Fruit fly (Drosophila melanogaster) whole organism, prepupa: ENCODE results near the gene CG5280.

Experiments
- CG10631 ChIP-seq: fragments of 200-800 bp; sonication (Bioruptor generic); optimal IDR thresholded peaks from 2 replicates; lab custom pipeline; 2016; ENCODE audit warnings: missing biosample characterization, missing genetic modification characterization
- CG10669 ChIP-seq: fragments of 200-800 bp; sonication (Bioruptor generic); optimal IDR thresholded peaks from 3 replicates; lab custom pipeline; 2018; ENCODE audit warnings: missing biosample characterization, mild to moderate bottlenecking, missing genetic modification characterization, moderate library complexity
- CG11294 ChIP-seq: fragments of 200-800 bp; sonication (Bioruptor generic); IDR thresholded peaks from 2 replicates; pipeline ENCODE4 v1.3.6; 2022; ENCODE audit warnings: missing biosample characterization, missing genetic modification characterization
- CG11762 ChIP-seq: fragments of 200-800 bp; sonication (Bioruptor generic); optimal IDR thresholded peaks from 3 replicates; lab custom pipeline; 2016; ENCODE audit warnings: missing biosample characterization, missing genetic modification characterization; ENCODE audit not compliant: insufficient read depth
- CG11902 ChIP-seq: fragments of 200-800 bp; sonication (Bioruptor generic); optimal IDR thresholded peaks from 3 replicates; lab custom pipeline; 2016; ENCODE audit warnings: missing biosample characterization, missing genetic modification characterization
- CG15336 ChIP-seq: fragments of 200-800 bp; sonication (Bioruptor generic); IDR thresholded peaks from 2 replicates; pipeline ENCODE4 v1.3.6; 2022; ENCODE audit warnings: missing biosample characterization, missing genetic modification characterization
- CG1621 ChIP-seq: fragments of 200-800 bp; sonication (Bioruptor generic); optimal IDR thresholded peaks from 3 replicates; lab custom pipeline; 2018; ENCODE audit warnings: missing biosample characterization, mild to moderate bottlenecking, missing genetic modification characterization
- CG3032 ChIP-seq: fragments of 200-800 bp; optimal IDR thresholded peaks from 2 replicates; lab custom pipeline; 2019; ENCODE audit warnings: missing biosample characterization, mild to moderate bottlenecking, missing genetic modification characterization, moderate library complexity
- CG31627 ChIP-seq: fragments of 200-800 bp; sonication (Bioruptor generic); optimal IDR thresholded peaks from 3 replicates; lab custom pipeline; 2016; ENCODE audit warnings: missing biosample characterization, missing genetic modification characterization
- CG34406 ChIP-seq: fragments of 200-800 bp; sonication (Bioruptor generic); optimal IDR thresholded peaks from 3 replicates; lab custom pipeline; 2016; ENCODE audit warnings: missing biosample characterization, missing genetic modification characterization
- CG3919 ChIP-seq: fragments of 200-800 bp; sonication (Bioruptor generic); optimal IDR thresholded peaks from 3 replicates; lab custom pipeline; 2016; ENCODE audit warnings: missing biosample characterization, missing genetic modification characterization
- CG6163 ChIP-seq: fragments of 200-800 bp; sonication (Bioruptor generic); IDR thresholded peaks from 3 replicates; pipeline ENCODE4 v1.3.6; 2022; ENCODE audit warnings: missing biosample characterization, missing genetic modification characterization
- CG6808 ChIP-seq: fragments of 200-800 bp; sonication (Bioruptor generic); optimal IDR thresholded peaks from 3 replicates; lab custom pipeline; 2017; ENCODE audit warnings: missing biosample characterization, missing genetic modification characterization, mild to moderate bottlenecking, moderate library complexity, missing genetic modification reagents
- CG7368 ChIP-seq: fragments of 200-800 bp; sonication (Bioruptor generic); optimal IDR thresholded peaks from 3 replicates; lab custom pipeline; 2016; ENCODE audit warnings: missing biosample characterization, missing genetic modification characterization
- CG8119 ChIP-seq: fragments of 200-800 bp; sonication (Bioruptor generic); IDR thresholded peaks from 3 replicates; pipeline ENCODE4 v1.3.6; 2022; ENCODE audit warnings: missing biosample characterization, missing genetic modification characterization
- CG8319 ChIP-seq: fragments of 200-800 bp; sonication (Bioruptor generic); optimal IDR thresholded peaks from 3 replicates; lab custom pipeline; 2016; ENCODE audit warnings: missing biosample characterization, missing genetic modification characterization
- Eip78C ChIP-seq: fragments of 200-800 bp; sonication (Bioruptor generic); peaks from one replicate; lab custom pipeline; 2016; ENCODE audit warnings: missing biosample characterization, missing genetic modification characterization
- Gug ChIP-seq: fragments of 200-800 bp; sonication (Bioruptor generic); IDR thresholded peaks from 2 replicates; pipeline ENCODE4 v1.3.6; 2022; ENCODE audit warnings: missing biosample characterization, missing genetic modification characterization
- Hr39 ChIP-seq: fragments of 200-800 bp; sonication (Bioruptor generic); optimal IDR thresholded peaks from 2 replicates; lab custom pipeline; 2016; ENCODE audit warnings: missing biosample characterization, missing genetic modification characterization
- Hr4 ChIP-seq: fragments of 200-800 bp; sonication (Bioruptor generic); optimal IDR thresholded peaks from 3 replicates; lab custom pipeline; 2016; ENCODE audit warnings: missing biosample characterization, missing genetic modification characterization
- Lpt ChIP-seq: fragments of 200-800 bp; sonication (Bioruptor generic); optimal IDR thresholded peaks from 3 replicates; lab custom pipeline; 2016; ENCODE audit warnings: missing biosample characterization, missing genetic modification characterization
- Met ChIP-seq: fragments of 200-800 bp; sonication (Bioruptor generic); optimal IDR thresholded peaks from 3 replicates; lab custom pipeline; 2016; ENCODE audit warnings: missing biosample characterization, missing genetic modification characterization
- OdsH ChIP-seq: fragments of 200-800 bp; sonication (Bioruptor generic); optimal IDR thresholded peaks from 3 replicates; lab custom pipeline; 2016; ENCODE audit warnings: missing biosample characterization, missing genetic modification characterization
- Sox102F ChIP-seq: fragments of 200-800 bp; sonication (Bioruptor generic); optimal IDR thresholded peaks from 2 replicates; lab custom pipeline; 2016; ENCODE audit warnings: missing biosample characterization, mild to moderate bottlenecking, missing genetic modification characterization
- Sox14 ChIP-seq: fragments of 200-800 bp; sonication (Bioruptor generic); optimal IDR thresholded peaks from 3 replicates; lab custom pipeline; 2016; ENCODE audit warnings: missing biosample characterization, missing genetic modification characterization
- achi ChIP-seq: fragments of 200-800 bp; sonication (Bioruptor generic); optimal IDR thresholded peaks from 3 replicates; lab custom pipeline; 2016; ENCODE audit warnings: missing biosample characterization, missing genetic modification characterization
- acj6 ChIP-seq: fragments of 200-800 bp; sonication (Bioruptor generic); optimal IDR thresholded peaks from 3 replicates; lab custom pipeline; 2016; ENCODE audit warnings: missing biosample characterization, missing genetic modification characterization
- cyc ChIP-seq: fragments of 200-800 bp; sonication (Bioruptor generic); optimal IDR thresholded peaks from 3 replicates; lab custom pipeline; 2016; ENCODE audit warnings: missing biosample characterization, missing genetic modification characterization
- dsx ChIP-seq: fragments of 200-800 bp; optimal IDR thresholded peaks from 3 replicates; lab custom pipeline; 2019; ENCODE audit warnings: missing biosample characterization, mild to moderate bottlenecking, missing genetic modification characterization, moderate library complexity; ENCODE audit not compliant: poor library complexity, severe bottlenecking
- eg ChIP-seq: fragments of 200-800 bp; sonication (Bioruptor generic); IDR thresholded peaks from 3 replicates; pipeline ENCODE4 v1.3.6; 2022; ENCODE audit warnings: missing biosample characterization, missing genetic modification characterization
- esn ChIP-seq: fragments of 200-800 bp; sonication (Bioruptor generic); optimal IDR thresholded peaks from 2 replicates; lab custom pipeline; 2016; ENCODE audit warnings: missing biosample characterization, mild to moderate bottlenecking, missing genetic modification characterization, moderate library complexity
- fd59A ChIP-seq: fragments of 200-800 bp; sonication (Bioruptor generic); optimal IDR thresholded peaks from 2 replicates; lab custom pipeline; 2017; ENCODE audit warnings: missing biosample characterization, mild to moderate bottlenecking, missing genetic modification characterization, missing genetic modification reagents
- fd85E ChIP-seq: fragments of 200-800 bp; sonication (Bioruptor generic); optimal IDR thresholded peaks from 3 replicates; lab custom pipeline; 2016; ENCODE audit warnings: missing biosample characterization, missing genetic modification characterization
- fkh ChIP-seq: fragments of 200-800 bp; sonication (Bioruptor generic); optimal IDR thresholded peaks from 3 replicates; lab custom pipeline; 2017; ENCODE audit warnings: missing biosample characterization, mild to moderate bottlenecking, missing genetic modification characterization, moderate library complexity
- lz ChIP-seq: fragments of 200-800 bp; sonication (Bioruptor generic); optimal IDR thresholded peaks from 3 replicates; lab custom pipeline; 2016; ENCODE audit warnings: missing biosample characterization, missing genetic modification characterization
- net ChIP-seq: fragments of 200-800 bp; sonication (Bioruptor generic); optimal IDR thresholded peaks from 3 replicates; lab custom pipeline; 2016; ENCODE audit warnings: missing biosample characterization, missing genetic modification characterization
- salr ChIP-seq, 2 experiments: fragments of 200-800 bp; sonication (Bioruptor generic); optimal IDR thresholded peaks; 3 replicates each; lab custom pipeline; 2016 to 2018; ENCODE audit warnings: missing biosample characterization in 2 of 2, missing genetic modification characterization in 2 of 2, mild to moderate bottlenecking in 1 of 2
- ss ChIP-seq, 2 experiments: fragments of 200-800 bp; sonication (Bioruptor generic); optimal IDR thresholded peaks; 2 replicates in 1 of 2; 3 replicates in 1 of 2; lab custom pipeline; 2017 to 2018; ENCODE audit warnings: mild to moderate bottlenecking in 2 of 2, missing biosample characterization in 2 of 2, missing genetic modification characterization in 2 of 2, moderate library complexity in 1 of 2
- svp ChIP-seq: fragments of 200-800 bp; sonication (Bioruptor generic); peaks from one replicate; lab custom pipeline; 2016; ENCODE audit warnings: missing biosample characterization, missing genetic modification characterization

The CG5280 gene

DNA sequence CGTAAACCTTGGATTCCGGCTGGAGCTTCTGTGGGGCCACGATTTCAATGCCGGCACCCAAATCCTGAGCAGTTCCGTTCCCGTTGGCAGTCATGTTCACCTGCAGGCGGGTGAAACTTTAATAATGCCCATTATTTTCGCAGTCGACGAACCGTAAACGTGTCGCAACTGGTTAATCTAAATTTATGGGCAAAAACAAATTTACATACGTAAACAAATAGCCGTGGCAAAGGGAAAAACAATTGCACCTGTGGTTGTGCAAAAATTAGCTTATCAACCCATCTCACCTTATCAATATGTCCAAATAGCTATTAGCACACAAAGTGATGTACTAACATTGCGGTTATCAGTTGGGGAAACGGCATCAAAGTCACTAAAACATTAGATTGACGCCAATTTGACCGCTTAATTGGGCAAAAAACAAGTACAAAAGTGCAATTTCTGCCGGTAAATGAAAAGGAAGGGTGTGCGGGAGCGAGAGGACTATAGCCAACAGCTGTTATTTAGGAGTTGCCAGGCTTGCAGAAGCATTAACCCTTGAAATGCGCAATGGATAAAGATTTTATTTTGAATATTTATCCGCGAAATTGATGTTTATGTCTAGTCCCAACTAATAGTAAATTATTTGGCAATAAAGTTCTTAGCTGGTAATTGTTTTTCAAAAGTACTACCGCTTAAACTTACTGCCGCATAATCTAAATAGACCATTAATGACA, 4.7 kb downstream of the CG5280 start (continued):
- peak; percentile 15 for TF ChIP-seq CG3032 (tag; lab: Kevin White, UChicago)
- TF ChIP-seq OdsH (GFP tag; lab: Kevin White, UChicago): no peak
- no peak for TF ChIP-seq salr (GFP tag; optimal IDR thresholded peaks at IDR 0.05; lab: Kevin White, UChicago)
- TF ChIP-seq cyc: no peak
- no peak for TF ChIP-seq acj6 (GFP tag; lab: Kevin White, UChicago)
- peak; percentile 12 for TF ChIP-seq lz (GFP tag; lab: Kevin White, UChicago)
- TF ChIP-seq fd85E (GFP tag; lab: Kevin White, UChicago): no peak

- TF ChIP-seq fd59A (no peak), ss (GFP tag; optimal IDR thresholded peaks at IDR 0.05; lab: Kevin White, UChicago) (no peak), acj6 (GFP tag; lab: Kevin White, UChicago) (no peak), svp (GFP tag; lab: Kevin White, UChicago) (peak; percentile 75), Eip78C (peak; percentile 79)
Measured at dm6 chr3L:8982044-8982443, 8.0 kb downstream of the CG5280 start.

DNA sequence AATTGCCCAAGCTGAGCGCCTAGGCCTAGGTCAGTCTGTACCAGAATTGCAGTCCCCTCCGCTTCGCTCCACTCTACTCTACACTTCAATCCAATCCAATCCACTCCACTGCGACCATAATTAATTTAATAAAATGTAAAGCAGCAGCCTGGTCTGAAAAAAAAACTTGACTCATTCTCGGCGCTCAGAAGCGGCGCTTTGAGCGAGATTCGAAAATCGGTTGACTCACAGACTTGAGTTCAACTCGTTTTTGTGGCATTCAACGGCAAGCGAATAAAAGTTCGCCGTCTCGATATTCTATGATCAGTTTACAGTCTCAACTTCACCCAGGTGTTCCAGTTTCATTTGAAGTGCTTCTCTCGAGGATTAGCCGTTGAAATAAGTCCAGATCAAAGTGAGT, 8.5 kb downstream of the CG5280 start, which contains the start of gene CG13314:
Gene CG13314, plus strand, starts transcription at position 301 of the 400 bp plus-strand sequence.
- TF ChIP-seq CG8319 (GFP tag; lab: Kevin White, UChicago): no peak
- TF ChIP-seq CG11902 (GFP tag; lab: Kevin White, UChicago): no peak
- TF ChIP-seq, all 60 proteins: peak for 0

- TF ChIP-seq CG3919 (GFP tag; lab: Kevin White, UChicago) (no peak), CG7368 (GFP tag; lab: Kevin White, UChicago) (no peak), CG11902 (GFP tag; lab: Kevin White, UChicago) (no peak), dsx (GFP tag; lab: Kevin White, UChicago) (no peak), CG6163 (GFP tag; lab: Robert Waterston, UW) (no peak), CG10631 (GFP tag; lab: Kevin White, UChicago) (no peak), Sox14 (GFP tag; lab: Kevin White, UChicago) (no peak), Sox102F (no peak), CG6808 (GFP tag; lab: Kevin White, UChicago) (no peak), cyc (no peak), CG10669 (GFP tag; lab: Kevin White, UChicago) (no peak)
Measured at dm6 chr3L:8979780-8980179, 10.2 kb downstream of the CG5280 start, which contains the start of gene CG5644. Gene CG5644, minus strand, starts transcription at chr3L:8979880.

dm6 chr3L:8978678-8979413, 11.2 kb downstream of the CG5280 start:
- no peak for TF ChIP-seq Lpt
- no peak for TF ChIP-seq Met
- TF ChIP-seq CG1621: no peak
- TF ChIP-seq Gug (GFP tag; lab: Robert Waterston, UW): peak; percentile 54; the same call in 1 of the 2 replicates
- TF ChIP-seq CG10669 (GFP tag; lab: Kevin White, UChicago): no peak
- peak; percentile 22 for TF ChIP-seq achi (GFP tag; lab: Kevin White, UChicago)
- TF ChIP-seq fd59A: no peak
- TF ChIP-seq CG34406: peak; percentile 29
- TF ChIP-seq cyc: peak; percentile 35
- peak; percentile 62 for TF ChIP-seq CG31627
- TF ChIP-seq CG8119 (GFP tag; lab: Robert Waterston, UW): peak; percentile 72; the same call in 2 of the 3 replicates
- TF ChIP-seq CG11294 (GFP tag; lab: Robert Waterston, UW): peak; percentile 80; the same call in 1 of the 2 replicates
- peak; percentile 82 for TF ChIP-seq eg (GFP tag; lab: Robert Waterston, UW)
- peak; percentile 28 for TF ChIP-seq CG10631 (GFP tag; lab: Kevin White, UChicago)
- peak in 1 of 2 experiments; percentile 85 for TF ChIP-seq ss (GFP tag; optimal IDR thresholded peaks at IDR 0.05; lab: Kevin White, UChicago)
- peak; percentile 71 for TF ChIP-seq Hr4 (GFP tag; lab: Kevin White, UChicago)
- TF ChIP-seq Hr39 (GFP tag; lab: Kevin White, UChicago): peak; percentile 70
- TF ChIP-seq lz (GFP tag; lab: Kevin White, UChicago): peak; percentile 28
- TF ChIP-seq CG11762 (GFP tag; lab: Kevin White, UChicago): no peak
- peak; percentile 60 for TF ChIP-seq Eip78C
- peak; percentile 58 for TF ChIP-seq esn
- peak; percentile 63 for TF ChIP-seq net (GFP tag; lab: Kevin White, UChicago)
- no peak for TF ChIP-seq salr (GFP tag; optimal IDR thresholded peaks at IDR 0.05; lab: Kevin White, UChicago)
- peak; percentile 86 for TF ChIP-seq CG15336
- peak; percentile 61 for TF ChIP-seq OdsH (GFP tag; lab: Kevin White, UChicago)
- TF ChIP-seq acj6 (GFP tag; lab: Kevin White, UChicago): peak; percentile 46
- peak; percentile 60; the same call in 2 of the 3 replicates for TF ChIP-seq CG6163 (GFP tag; lab: Robert Waterston, UW)
- TF ChIP-seq fkh (GFP tag; lab: Kevin White, UChicago): peak; percentile 67
